Worm (Caenorhabditis elegans) whole organism, L4/young adult: Measurements from ENCODE around the gene fbxa-147.

ENCODE experiments used
- W03F9.2 ChIP-seq: fragments of 150-350 bp; optimal IDR thresholded peaks from 2 replicates; lab custom pipeline; 2014; ENCODE audit warnings: missing biosample characterization, missing genetic modification characterization
- dao-5 ChIP-seq: sonication (generic microtip); optimal IDR thresholded peaks from 2 replicates; lab custom pipeline; 2016; ENCODE audit warnings: missing genotype, missing genetic modification characterization, moderate library complexity, missing compliant biosample characterization

DNA sequence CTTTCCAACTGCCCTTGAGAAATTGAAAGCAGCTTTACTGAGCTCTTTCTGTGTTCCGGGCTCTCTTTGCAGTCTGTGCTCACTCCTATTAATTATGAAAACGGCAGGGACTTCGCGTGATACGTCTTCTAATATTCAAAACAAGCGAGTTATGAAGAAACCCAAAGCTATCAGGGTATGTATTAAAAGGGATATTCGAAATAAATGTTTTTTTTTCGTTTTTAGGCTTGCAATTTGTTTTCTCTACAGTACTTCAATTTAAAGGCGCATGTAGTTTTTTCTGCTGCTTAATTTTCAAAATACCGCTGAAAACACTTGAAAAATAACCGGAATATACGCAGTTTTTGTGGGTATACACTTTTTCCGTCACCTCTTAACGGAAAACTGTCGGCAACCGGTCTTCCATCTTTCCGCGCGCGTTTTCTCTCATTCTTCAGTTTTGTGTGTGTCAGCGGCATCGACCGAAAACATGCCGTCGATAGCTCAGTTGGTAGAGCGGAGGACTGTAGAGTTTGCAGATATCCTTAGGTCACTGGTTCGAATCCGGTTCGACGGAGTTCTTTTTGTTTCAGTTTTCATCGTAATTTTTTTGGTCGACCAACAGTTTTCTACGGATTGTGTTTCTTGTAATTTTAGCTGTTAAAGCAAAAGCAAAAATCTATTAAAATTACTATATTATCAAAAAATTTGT lies 27.1 kb upstream of the fbxa-147 start, which contains the start of gene gasr-8:
- TF ChIP-seq dao-5 (tag; lab: Kevin White, UChicago) (no peak), W03F9.2 (tag; lab: Kevin White, UChicago) (no peak)
